Worm (Caenorhabditis elegans) whole organism, L3 larva: Measurements from ENCODE around the gene cyp-13A11.

Experiments
- R02D3.7 ChIP-seq: fragments of 150-350 bp; optimal IDR thresholded peaks from 2 replicates; lab custom pipeline; 2014; ENCODE audit warnings: missing biosample characterization, missing genetic modification characterization
- aly-2 ChIP-seq: fragments of 150-350 bp; optimal IDR thresholded peaks from 2 replicates; lab custom pipeline; 2014; ENCODE audit warnings: missing biosample characterization, missing genetic modification characterization
- elt-2 ChIP-seq: sonication (generic microtip); optimal IDR thresholded peaks from 2 replicates; lab custom pipeline; 2016; ENCODE audit warnings: missing genetic modification reagents, mild to moderate bottlenecking, missing genetic modification characterization, missing compliant biosample characterization
- nhr-11 ChIP-seq: fragments of 150-350 bp; optimal IDR thresholded peaks from 2 replicates; lab custom pipeline; 2014; ENCODE audit warnings: missing biosample characterization, missing genetic modification characterization
- nhr-12 ChIP-seq: fragments of 150-350 bp; optimal IDR thresholded peaks from 2 replicates; lab custom pipeline; 2014; ENCODE audit warnings: missing biosample characterization, missing genetic modification characterization
- nhr-76 ChIP-seq: fragments of 150-350 bp; sonication (generic microtip); optimal IDR thresholded peaks from 5 replicates; lab custom pipeline; 2014; ENCODE audit warnings: missing biosample characterization, missing genetic modification characterization
- nhr-77 ChIP-seq: fragments of 150-350 bp; optimal IDR thresholded peaks from 2 replicates; lab custom pipeline; 2014; ENCODE audit warnings: missing biosample characterization, missing genetic modification characterization
- snpc-4 ChIP-seq: fragments of 150-350 bp; optimal IDR thresholded peaks from 2 replicates; lab custom pipeline; 2014; ENCODE audit warnings: missing biosample characterization, missing genetic modification characterization

ce11 chrIII:13058140-13058539 is 37.3 kb downstream of the cyp-13A11 start:
- TF ChIP-seq elt-2 (no peak), nhr-12 (tag; lab: Kevin White, UChicago) (no peak), R02D3.7 (tag; lab: Kevin White, UChicago) (no peak), nhr-76 (no peak), nhr-11 (tag; lab: Kevin White, UChicago) (no peak), aly-2 (tag; lab: Kevin White, UChicago) (no peak), nhr-77 (tag; lab: Kevin White, UChicago) (no peak), snpc-4 (tag; lab: Kevin White, UChicago) (no peak)
